Worm (Caenorhabditis elegans) whole organism, late embryonic: ENCODE results near the gene Y71H2AL.2.

ENCODE experiments used
- F13H6.1 ChIP-seq: sonication (generic microtip); optimal IDR thresholded peaks from 2 replicates; lab custom pipeline; 2016; ENCODE audit warnings: missing genetic modification characterization, missing compliant biosample characterization
- Y22D7AL.16 ChIP-seq: sonication (generic microtip); optimal IDR thresholded peaks from 2 replicates; lab custom pipeline; 2016; ENCODE audit warnings: missing genetic modification characterization, missing compliant biosample characterization
- ama-1 ChIP-seq: fragments of 150-350 bp; optimal IDR thresholded peaks from 2 replicates; lab custom pipeline; 2014
- ceh-14 ChIP-seq: sonication (generic microtip); optimal IDR thresholded peaks from 2 replicates; lab custom pipeline; 2016; ENCODE audit warnings: missing genotype, missing genetic modification characterization, missing compliant biosample characterization
- ceh-30 ChIP-seq: fragments of 150-350 bp; optimal IDR thresholded peaks from 2 replicates; lab custom pipeline; 2014; ENCODE audit warnings: missing biosample characterization, missing genetic modification characterization
- dmd-4 ChIP-seq: sonication (generic microtip); optimal IDR thresholded peaks from 2 replicates; lab custom pipeline; 2016; ENCODE audit warnings: borderline replicate concordance, missing genetic modification characterization, missing compliant biosample characterization
- elt-4 ChIP-seq: sonication (generic microtip); optimal IDR thresholded peaks from 2 replicates; lab custom pipeline; 2016; ENCODE audit warnings: missing genetic modification characterization, missing compliant biosample characterization
- hlh-30 ChIP-seq: sonication (generic microtip); optimal IDR thresholded peaks from 2 replicates; lab custom pipeline; 2017; ENCODE audit warnings: antibody characterized with exemption, missing genetic modification characterization, missing compliant biosample characterization; ENCODE audit not compliant: insufficient read depth
- nhr-11 ChIP-seq: fragments of 150-350 bp; optimal IDR thresholded peaks from 2 replicates; lab custom pipeline; 2014; ENCODE audit warnings: missing biosample characterization, missing genetic modification characterization
- syd-9 ChIP-seq: sonication (generic microtip); optimal IDR thresholded peaks from 2 replicates; lab custom pipeline; 2016; ENCODE audit warnings: mild to moderate bottlenecking, missing genetic modification characterization, moderate library complexity, missing compliant biosample characterization
- tbx-2 ChIP-seq: sonication (generic microtip); optimal IDR thresholded peaks from 2 replicates; lab custom pipeline; 2016; ENCODE audit warnings: missing genetic modification characterization, missing compliant biosample characterization

- TF ChIP-seq nhr-11 (no peak), tbx-2 (no peak), syd-9 (tag; lab: Kevin White, UChicago) (no peak), dmd-4 (tag; lab: Kevin White, UChicago) (no peak), ama-1 (no peak), elt-4 (no peak), ceh-30 (no peak), hlh-30 (tag; lab: Kevin White, UChicago) (no peak), ceh-14 (tag; lab: Kevin White, UChicago) (no peak), F13H6.1 (tag; lab: Kevin White, UChicago) (no peak), Y22D7AL.16 (tag; lab: Kevin White, UChicago) (no peak)
Measured at ce11 chrIII:2724992-2725220, 38.7 kb downstream of the Y71H2AL.2 start, which contains the start of gene Y71H2AM.11.
